Fruit fly (Drosophila melanogaster) whole organism, pupa: Measurements from ENCODE around the gene Mzt1.

Source experiments
- CG8301 ChIP-seq: fragments of 200-800 bp; sonication (Bioruptor generic); optimal IDR thresholded peaks from 2 replicates; lab custom pipeline; 2018; ENCODE audit warnings: missing biosample characterization, mild to moderate bottlenecking, missing genetic modification characterization
- Snoo ChIP-seq: fragments of 200-800 bp; sonication (Bioruptor generic); optimal IDR thresholded peaks from 3 replicates; lab custom pipeline; 2017; ENCODE audit warnings: missing biosample characterization, mild to moderate bottlenecking, missing genetic modification characterization, inconsistent platforms
- fd96Ca ChIP-seq: fragments of 200-800 bp; sonication (Bioruptor generic); IDR thresholded peaks from 3 replicates; pipeline ENCODE4 v1.3.6; 2022; ENCODE audit warnings: missing biosample characterization, missing genetic modification characterization
- gl ChIP-seq: fragments of 200-800 bp; sonication (Bioruptor generic); optimal IDR thresholded peaks from 2 replicates; lab custom pipeline; 2018; ENCODE audit warnings: missing biosample characterization, mild to moderate bottlenecking, missing genetic modification characterization

DNA sequence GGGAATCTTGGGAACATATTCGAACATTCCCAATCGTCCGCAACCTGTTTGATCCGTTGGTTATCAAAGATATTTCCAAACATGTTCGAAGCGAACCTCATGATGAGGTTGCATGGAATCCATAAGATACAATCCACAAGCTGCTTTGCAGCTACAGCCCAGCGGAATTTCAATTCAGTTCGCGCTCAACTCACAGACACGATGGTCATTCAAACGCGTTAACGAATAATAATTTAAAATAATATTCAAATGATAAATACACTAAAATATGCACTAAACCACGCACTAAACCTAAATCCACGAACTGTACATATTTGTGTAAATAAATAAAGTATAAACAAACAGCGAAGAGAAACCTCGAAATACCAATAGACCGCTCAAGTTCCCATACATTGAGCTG lies 1.2 kb upstream of the Mzt1 start:
- no peak for TF ChIP-seq fd96Ca
- no peak for TF ChIP-seq CG8301 (tag; lab: Kevin White, UChicago)
- TF ChIP-seq Snoo (tag; lab: Kevin White, UChicago) = no peak
- no peak for TF ChIP-seq gl
